Worm (Caenorhabditis elegans) whole organism, dauer: ENCODE measurements around the gene npr-15.

Source experiments
- unc-62 ChIP-seq: sonication (generic microtip); optimal IDR thresholded peaks from 2 replicates; lab custom pipeline; 2017; ENCODE audit warnings: missing biosample characterization, missing genetic modification reagents, missing genetic modification characterization

The npr-15 gene

DNA sequence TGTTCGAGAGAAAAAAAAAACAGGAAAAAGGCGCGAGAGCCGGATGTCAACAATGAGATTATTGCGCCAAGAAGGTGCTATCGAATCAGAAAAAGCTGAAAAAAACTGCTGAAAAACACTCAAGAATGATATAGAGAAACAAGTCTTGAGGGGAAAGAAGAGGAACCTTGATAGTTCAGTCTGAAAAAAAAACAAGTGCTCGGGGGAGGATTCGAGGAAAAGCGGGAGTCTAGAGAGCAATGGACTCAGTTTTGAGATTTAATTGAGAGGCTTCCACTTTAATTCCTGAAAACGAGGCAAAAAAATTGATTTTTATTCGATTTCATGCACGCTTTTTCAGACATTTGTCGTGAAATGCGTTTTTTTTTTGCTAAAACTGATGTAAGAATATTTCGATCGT is at the start of gene npr-15:
npr-15 (minus strand) TSS at position 101 of the 400 bp plus-strand sequence.
- no peak for TF ChIP-seq unc-62 (GFP tag; lab: Kevin White, UChicago)

DNA sequence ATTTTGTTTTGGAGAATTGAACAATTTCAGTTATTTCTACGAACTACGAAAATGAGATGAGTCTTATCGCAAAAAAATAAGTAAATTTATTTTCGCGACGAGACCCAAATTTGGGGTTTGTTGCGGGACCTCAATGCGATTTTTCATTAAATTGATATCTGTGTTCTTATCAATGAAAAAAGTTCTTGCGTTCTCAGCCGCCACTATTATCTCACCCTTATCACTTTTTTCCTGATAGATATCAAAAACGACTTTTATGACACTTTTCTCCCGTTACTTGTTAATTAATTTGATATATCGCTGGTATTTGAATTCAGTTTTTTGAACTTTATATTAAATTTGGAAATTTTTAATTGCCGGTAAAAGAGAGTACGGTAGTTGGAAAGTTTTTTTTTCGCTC is 48.9 kb upstream of the npr-15 start:
- no peak for TF ChIP-seq unc-62 (GFP tag; lab: Kevin White, UChicago)

DNA sequence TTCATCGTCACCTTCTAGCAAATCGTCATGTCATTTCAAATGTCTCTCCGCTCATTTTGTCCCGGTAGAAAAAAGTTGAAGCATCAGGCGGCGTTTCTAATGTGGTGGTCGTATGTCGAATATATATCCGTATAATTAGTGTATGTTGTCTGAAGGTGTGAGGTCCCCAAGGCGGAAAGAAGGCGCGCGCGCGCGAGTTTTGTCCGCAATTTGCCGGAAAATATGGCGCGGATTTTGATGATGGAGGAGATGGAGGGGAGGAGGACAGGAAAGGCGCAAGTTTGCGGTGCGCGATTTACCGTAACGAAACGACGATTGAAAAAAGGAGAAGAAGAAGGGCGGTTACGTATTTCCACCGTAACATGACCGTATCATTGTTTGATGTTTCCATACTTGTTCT is 47.6 kb upstream of the npr-15 start:
- no peak for TF ChIP-seq unc-62 (GFP tag; lab: Kevin White, UChicago)

DNA sequence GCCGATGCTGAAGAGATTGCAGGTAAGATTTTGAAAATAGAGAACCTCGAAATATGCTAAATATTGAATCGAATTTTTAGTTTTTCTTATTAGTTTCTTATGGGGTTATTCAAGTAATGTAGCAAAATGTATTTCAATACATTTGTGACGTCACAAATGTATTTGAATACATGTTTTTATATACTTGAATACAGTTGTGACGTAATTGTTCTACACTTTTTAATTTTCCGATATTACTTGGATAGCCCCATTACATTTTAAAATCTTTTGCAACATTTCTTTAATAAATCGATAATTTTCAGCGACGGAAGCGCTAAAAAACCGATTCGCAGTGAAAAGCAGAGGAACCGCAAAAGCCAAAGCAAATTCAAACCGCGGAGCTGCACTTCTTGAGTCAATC is 43.9 kb upstream of the npr-15 start:
- no peak for TF ChIP-seq unc-62 (GFP tag; lab: Kevin White, UChicago)

DNA sequence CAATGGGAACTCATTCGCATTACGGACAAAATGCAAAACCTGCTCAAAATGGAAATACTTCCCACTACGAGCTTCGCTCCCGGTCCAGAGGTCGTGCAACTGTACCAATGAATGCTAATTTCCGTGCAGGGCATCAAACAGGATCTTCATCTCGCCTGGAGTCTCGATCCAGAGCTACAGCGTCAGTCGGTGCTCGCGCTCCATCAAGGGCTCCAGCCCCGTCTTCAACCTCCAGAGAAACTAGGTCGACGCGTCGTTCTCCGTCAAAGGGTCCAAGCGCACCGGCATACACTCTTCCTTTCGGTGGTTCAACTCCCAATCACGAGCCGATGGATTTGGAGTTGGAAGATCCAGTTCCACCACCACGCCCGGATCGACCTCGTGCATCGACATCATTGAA is 43.3 kb upstream of the npr-15 start:
- TF ChIP-seq unc-62 (GFP tag; lab: Kevin White, UChicago), result no peak

DNA sequence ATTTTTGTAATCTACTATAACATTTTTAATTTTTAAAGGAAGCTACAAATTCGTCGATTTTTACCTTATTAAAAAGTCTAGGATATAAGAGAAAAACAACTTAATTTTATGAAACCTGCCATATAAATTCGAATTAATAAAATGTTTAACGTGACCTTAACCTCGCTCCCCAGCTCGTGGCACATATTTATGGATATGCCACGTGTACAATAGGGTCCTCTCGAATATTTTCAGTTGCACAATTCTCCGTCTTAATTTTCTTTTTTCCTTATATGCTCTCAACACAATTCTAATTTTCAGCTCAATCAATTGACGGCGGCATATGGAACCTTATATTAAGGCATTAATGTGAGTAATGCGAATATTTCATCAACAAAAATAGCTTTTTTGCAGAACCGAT is 41.8 kb upstream of the npr-15 start, which contains the start of gene F34D10.4:
F34D10.4 (plus strand) TSS at position 301 of the 400 bp plus-strand sequence.
- no peak for TF ChIP-seq unc-62 (GFP tag; lab: Kevin White, UChicago)

DNA sequence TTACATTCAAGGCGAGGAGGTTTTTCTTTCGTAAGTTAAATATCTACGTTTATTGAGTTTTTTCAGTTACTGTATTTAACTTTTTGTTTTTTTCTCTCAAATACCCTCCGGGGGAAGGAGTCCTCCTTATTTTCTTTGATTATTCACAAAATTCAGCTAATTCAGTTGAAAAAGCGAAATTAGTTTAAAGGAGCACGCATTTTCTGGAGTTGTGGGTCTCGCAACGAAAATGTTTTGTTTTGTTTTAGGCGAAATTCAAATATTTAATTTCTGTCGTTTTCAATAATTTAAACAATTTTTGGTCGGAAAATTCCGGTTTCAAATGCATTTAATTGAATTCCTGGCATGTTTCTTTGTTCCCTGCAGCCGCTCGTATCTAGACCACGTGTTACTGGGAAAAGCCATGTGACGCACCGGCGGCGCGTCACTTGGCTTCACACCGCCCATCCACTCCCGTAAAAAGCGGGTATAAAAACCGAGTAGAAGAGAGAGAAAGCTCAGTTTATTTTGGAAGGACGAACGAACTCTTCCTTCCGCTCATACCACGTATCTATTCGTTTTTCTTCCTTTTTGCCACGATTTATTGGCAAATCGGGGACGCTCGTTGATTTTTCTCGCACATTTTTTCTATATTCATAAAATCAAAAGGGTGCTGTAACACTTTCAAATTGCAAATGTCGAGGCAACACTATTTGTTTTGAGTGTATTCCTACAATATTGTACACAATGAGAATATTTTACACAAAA is 41.2 kb upstream of the npr-15 start:
- TF ChIP-seq unc-62 (GFP tag; lab: Kevin White, UChicago), result no peak

DNA sequence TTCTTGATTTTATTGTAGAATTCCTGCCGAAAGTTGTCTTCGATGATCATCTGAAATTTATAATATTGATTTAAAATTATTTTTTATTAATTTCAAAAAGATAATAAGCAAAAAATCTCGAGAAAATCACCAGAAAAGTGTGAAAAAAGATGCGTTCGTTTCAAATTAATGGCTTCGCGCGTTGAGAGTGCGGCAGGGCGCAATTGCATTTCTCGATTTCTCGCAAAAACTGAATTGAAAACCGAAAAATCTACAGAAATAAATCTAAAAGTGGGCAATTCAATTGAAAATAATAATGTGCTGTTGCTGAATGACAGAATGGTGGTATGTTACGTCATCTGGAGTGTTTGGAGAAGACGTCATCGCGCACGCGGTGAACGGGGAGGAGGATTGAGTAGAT is 40.5 kb upstream of the npr-15 start, which contains the start of gene evl-18:
evl-18 (minus strand) TSS at position 50 of the 400 bp plus-strand sequence.
- no peak for TF ChIP-seq unc-62 (GFP tag; lab: Kevin White, UChicago)

DNA sequence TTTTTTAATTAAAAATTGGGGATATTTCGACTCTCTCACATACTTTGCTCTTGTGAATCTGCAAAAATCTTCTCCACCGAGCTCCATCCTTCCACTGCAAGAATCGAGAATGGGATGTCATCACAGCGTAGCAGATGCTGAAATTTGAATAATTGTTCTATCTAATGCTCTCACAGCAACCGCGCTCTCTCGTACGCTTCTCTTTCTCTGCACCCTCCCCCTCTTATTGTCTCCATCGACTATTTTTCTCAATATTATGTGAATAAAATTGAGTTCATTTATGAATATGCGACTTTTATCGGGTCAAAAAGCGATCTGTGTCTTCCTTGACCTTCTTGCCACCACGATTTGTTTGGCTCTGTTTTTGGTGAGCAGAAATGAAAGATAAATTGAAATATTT is 39.5 kb upstream of the npr-15 start, which contains the start of gene F34D10.3:
F34D10.3 (plus strand) TSS at position 249 of the 400 bp plus-strand sequence.
- TF ChIP-seq unc-62 (GFP tag; lab: Kevin White, UChicago), result no peak

DNA sequence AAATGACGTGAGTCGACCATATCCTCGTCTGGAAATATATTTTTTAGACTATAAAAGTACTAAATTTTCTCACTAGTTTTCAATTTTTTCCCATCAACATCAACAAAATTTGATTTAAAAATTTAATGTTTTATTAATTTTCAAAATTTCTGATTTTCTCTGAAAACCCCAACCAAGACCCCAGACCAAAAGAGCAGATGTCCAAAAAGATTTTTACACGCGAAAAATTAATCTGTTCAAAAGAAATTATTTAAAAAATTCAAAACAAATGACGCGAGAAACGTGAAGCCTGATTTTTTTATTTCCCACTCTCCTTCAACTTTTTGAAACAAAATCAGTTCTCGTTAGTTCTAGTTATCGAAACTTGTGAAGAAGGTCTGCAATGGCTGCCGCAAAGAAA is 36.0 kb upstream of the npr-15 start, which contains the start of gene F34D10.8:
F34D10.8 (plus strand) TSS at position 301 of the 400 bp plus-strand sequence.
- TF ChIP-seq unc-62 (GFP tag; lab: Kevin White, UChicago), result no peak

DNA sequence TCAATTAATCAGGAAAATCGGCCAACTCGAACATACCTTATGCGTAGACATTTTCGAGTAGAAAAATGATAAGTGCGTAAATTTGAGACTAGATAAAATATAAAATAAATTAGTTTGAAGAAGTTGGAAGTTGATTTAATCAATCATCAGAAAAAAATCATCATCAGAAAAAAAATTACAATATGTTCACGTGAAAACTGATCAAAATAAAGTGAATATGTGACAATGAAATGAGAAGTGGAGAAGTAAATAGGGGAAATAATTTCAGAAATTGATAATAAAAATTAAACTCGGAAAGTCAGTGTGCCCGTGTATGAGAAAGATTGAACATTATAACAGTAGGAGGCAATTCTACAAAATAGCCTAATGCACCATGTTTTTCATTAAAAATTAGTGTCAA is 35.0 kb upstream of the npr-15 start, which contains the start of gene F34D10.9:
F34D10.9 (minus strand) TSS at position 101 of the 400 bp plus-strand sequence.
- no peak for TF ChIP-seq unc-62 (GFP tag; lab: Kevin White, UChicago)

DNA sequence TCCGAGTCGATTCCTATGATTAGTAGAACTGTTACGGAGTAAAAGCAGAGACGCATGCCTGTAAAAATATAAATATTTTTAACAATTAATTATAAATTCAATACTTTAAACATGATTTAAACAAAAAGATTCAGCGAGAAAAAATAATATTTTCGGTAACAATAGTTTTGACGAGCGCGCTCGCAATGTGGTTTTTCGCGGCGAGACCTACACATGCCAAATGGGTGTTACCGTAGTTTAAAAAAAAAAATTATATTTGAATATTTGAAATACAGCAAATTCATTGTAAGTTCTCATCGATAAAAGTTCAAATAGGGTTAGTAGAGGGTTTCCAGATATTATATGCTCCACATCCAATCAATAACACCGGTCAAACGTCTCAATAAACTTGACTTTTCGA is 32.0 kb upstream of the npr-15 start, which contains the start of gene gldi-5:
gldi-5 (minus strand) TSS at position 58 of the 400 bp plus-strand sequence.
- no peak for TF ChIP-seq unc-62 (GFP tag; lab: Kevin White, UChicago)

DNA sequence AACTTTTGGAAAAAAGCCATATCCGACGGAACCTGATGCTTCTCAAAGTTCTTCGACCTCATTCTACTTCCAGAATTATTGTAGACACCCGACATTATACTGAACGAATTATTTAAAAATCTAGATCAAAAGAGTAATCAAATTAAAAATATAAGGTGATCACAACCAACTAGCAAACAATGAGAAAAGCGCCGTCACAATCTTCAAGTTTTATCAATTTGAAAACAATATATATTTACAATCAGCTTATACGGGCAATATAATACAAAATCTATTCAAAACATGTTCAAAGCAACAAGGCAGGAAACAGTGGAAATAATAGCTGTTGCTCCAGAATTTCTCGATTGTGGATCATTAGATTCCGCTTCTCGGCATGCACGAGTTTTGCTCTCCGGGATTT is 30.4 kb upstream of the npr-15 start, which contains the start of gene C14B1.12:
C14B1.12 (minus strand) TSS at position 101 of the 400 bp plus-strand sequence.
- TF ChIP-seq unc-62 (GFP tag; lab: Kevin White, UChicago), result no peak

DNA sequence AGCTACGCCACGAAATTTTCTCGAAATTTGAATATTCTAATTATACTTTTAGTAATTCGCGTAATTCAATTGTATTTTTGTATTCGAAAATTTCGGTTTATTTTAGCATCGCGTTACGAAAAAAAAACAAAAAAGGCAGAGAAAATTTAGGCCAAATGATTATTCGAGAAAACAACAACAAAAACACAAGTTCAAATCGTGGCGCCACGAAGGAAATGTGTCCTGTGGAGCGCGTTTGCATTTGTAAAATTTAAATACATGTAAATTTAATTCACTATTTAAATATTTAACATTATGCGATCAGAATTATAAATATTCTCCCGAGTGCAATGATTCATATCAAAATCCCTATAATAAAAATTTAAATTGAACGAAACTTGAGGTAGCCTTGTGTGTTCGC is 29.3 kb upstream of the npr-15 start:
- TF ChIP-seq unc-62 (GFP tag; lab: Kevin White, UChicago), result no peak

DNA sequence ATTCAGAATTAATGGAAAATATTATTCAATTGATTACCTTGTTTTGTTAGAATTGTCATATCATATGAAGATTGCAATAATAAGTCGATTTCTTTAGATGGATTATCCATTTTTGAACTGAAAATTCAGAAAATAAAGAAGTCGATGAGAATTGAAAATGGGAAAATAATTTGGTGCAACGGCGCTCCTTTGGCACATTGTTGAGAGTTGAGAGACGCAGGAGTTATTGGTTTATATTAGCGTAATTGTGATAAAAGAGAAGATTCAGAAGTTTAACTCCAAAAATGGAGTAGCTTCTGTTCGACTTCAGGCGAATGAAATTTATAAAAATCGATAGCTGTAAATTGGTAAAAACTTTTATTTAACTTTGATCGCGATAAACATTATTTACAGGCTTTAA is 25.1 kb upstream of the npr-15 start, which contains the start of gene C14B1.8:
C14B1.8 (minus strand) TSS at position 117 of the 400 bp plus-strand sequence.
- no peak for TF ChIP-seq unc-62 (GFP tag; lab: Kevin White, UChicago)

DNA sequence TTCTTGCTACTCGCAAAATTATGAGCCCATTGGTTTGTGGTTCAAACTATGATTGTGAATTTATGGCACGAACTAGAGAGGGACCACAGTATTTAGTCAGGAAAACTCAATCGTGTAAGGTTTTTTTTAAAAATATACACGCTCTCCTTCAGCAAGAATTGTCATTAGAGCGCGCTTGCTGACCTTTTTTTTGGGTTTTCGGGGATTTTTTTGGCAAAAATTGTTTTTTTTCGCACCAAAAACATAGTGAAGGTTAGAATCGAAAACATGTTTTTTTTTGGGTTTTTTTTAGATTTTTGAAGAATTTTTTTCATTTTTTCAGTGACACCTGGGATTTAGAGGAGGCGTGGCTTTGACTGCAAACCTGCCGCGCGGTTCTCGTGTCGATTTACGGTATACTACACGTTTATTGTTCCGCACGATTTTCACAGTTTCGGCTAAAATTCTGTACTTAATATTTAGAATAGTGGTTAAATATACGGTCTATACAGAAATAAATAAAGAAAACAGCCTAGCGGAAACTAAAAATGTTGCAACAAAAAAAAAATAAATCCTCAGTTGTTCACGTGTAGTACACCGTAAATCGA is 21.7 kb upstream of the npr-15 start:
- no peak for TF ChIP-seq unc-62 (GFP tag; lab: Kevin White, UChicago)
